Worm (Caenorhabditis elegans) whole organism, L4 larva: Measurements from ENCODE around the gene ahsa-1.

ENCODE experiments used
- D1046.2 ChIP-seq: fragments of 200-800 bp; sonication (Bioruptor generic); IDR thresholded peaks from 2 replicates; pipeline ENCODE4 v1.3.6; 2022; ENCODE audit warnings: missing genetic modification characterization, missing compliant biosample characterization
- F26F4.8 ChIP-seq: fragments of 200-800 bp; sonication (Bioruptor generic); conservative IDR thresholded peaks from 2 replicates; pipeline ENCODE4 v1.3.6; 2022; ENCODE audit warnings: missing genetic modification characterization, missing compliant biosample characterization
- F49E8.2 ChIP-seq: sonication (generic microtip); optimal IDR thresholded peaks from 2 replicates; lab custom pipeline; 2016; ENCODE audit warnings: missing compliant biosample characterization, mild to moderate bottlenecking, missing genetic modification characterization, borderline replicate concordance
- T26A8.4 ChIP-seq: fragments of 200-800 bp; sonication (Bioruptor generic); IDR thresholded peaks from 2 replicates; pipeline ENCODE4 v1.3.6; 2022; ENCODE audit warnings: missing genetic modification characterization, missing compliant biosample characterization
- Y48G9A.11 ChIP-seq: fragments of 200-800 bp; sonication (Bioruptor generic); IDR thresholded peaks from 2 replicates; pipeline ENCODE4 v1.3.6; 2022; ENCODE audit warnings: missing genetic modification reagents, missing genetic modification characterization, missing compliant biosample characterization
- Y75B8A.6 ChIP-seq: fragments of 200-800 bp; sonication (Bioruptor generic); IDR thresholded peaks from 2 replicates; pipeline ENCODE4 v1.3.6; 2022; ENCODE audit warnings: missing genetic modification reagents, missing genetic modification characterization, missing compliant biosample characterization
- aha-1 ChIP-seq: fragments of 150-350 bp; peaks from one replicate; lab custom pipeline; 2014; ENCODE audit warnings: missing biosample characterization, missing genetic modification characterization
- ama-1 ChIP-seq: fragments of 150-350 bp; optimal IDR thresholded peaks from 2 replicates; lab custom pipeline; 2014; ENCODE audit warnings: inconsistent platforms, mixed read lengths
- arid-1 ChIP-seq: fragments of 200-800 bp; sonication (Bioruptor generic); conservative IDR thresholded peaks from 2 replicates; pipeline ENCODE4 v1.3.6; 2022; ENCODE audit warnings: missing genetic modification reagents, missing genetic modification characterization, missing compliant biosample characterization
- ceh-32 ChIP-seq: sonication (generic microtip); optimal IDR thresholded peaks from 2 replicates; lab custom pipeline; 2016; ENCODE audit warnings: mild to moderate bottlenecking, missing genetic modification characterization, missing compliant biosample characterization; ENCODE audit not compliant: poor library complexity
- ceh-44 ChIP-seq: fragments of 200-800 bp; sonication (Bioruptor generic); IDR thresholded peaks from 2 replicates; pipeline ENCODE4 v1.3.6; 2022; ENCODE audit warnings: missing genetic modification reagents, missing genetic modification characterization, missing compliant biosample characterization
- ces-1 ChIP-seq: fragments of 150-350 bp; sonication (generic microtip); optimal IDR thresholded peaks from 4 replicates; lab custom pipeline; 2014; ENCODE audit warnings: missing biosample characterization, missing genetic modification reagents, missing genetic modification characterization
- ctbp-1 ChIP-seq: fragments of 200-800 bp; sonication (Bioruptor generic); IDR thresholded peaks from 2 replicates; pipeline ENCODE4 v1.3.6; 2022; ENCODE audit warnings: missing genetic modification reagents, missing genetic modification characterization, missing compliant biosample characterization
- daf-12 ChIP-seq: fragments of 150-350 bp; optimal IDR thresholded peaks from 2 replicates; lab custom pipeline; 2014; ENCODE audit warnings: missing biosample characterization, missing genetic modification reagents, missing genetic modification characterization
- daf-16 ChIP-seq, 3 experiments: sonication (generic microtip); optimal IDR thresholded peaks; 2 replicates each; lab custom pipeline; 2016 to 2017; ENCODE audit warnings: missing genetic modification characterization in 3 of 3, missing genetic modification reagents in 3 of 3, mild to moderate bottlenecking in 2 of 3, missing compliant biosample characterization in 2 of 3, missing biosample characterization in 1 of 3, moderate library complexity in 1 of 3
- daf-8 ChIP-seq: fragments of 200-800 bp; sonication (Bioruptor generic); IDR thresholded peaks from 2 replicates; pipeline ENCODE4 v1.3.6; 2022; ENCODE audit warnings: missing genetic modification characterization, missing compliant biosample characterization
- dmd-6 ChIP-seq: fragments of 200-800 bp; sonication (Bioruptor generic); IDR thresholded peaks from 2 replicates; pipeline ENCODE4 v1.3.6; 2022; ENCODE audit warnings: missing genetic modification reagents, missing genetic modification characterization, missing compliant biosample characterization
- dmd-9 ChIP-seq: fragments of 200-800 bp; sonication (Bioruptor generic); IDR thresholded peaks from 2 replicates; pipeline ENCODE4 v1.3.6; 2022; ENCODE audit warnings: missing genetic modification reagents, missing genetic modification characterization, missing compliant biosample characterization
- duxl-1 ChIP-seq: sonication (generic microtip); optimal IDR thresholded peaks from 2 replicates; lab custom pipeline; 2016; ENCODE audit warnings: mild to moderate bottlenecking, missing genetic modification characterization, moderate library complexity, missing compliant biosample characterization; ENCODE audit not compliant: poor library complexity
- dve-1 ChIP-seq: sonication (generic microtip); optimal IDR thresholded peaks from 2 replicates; lab custom pipeline; 2017; ENCODE audit warnings: antibody characterized with exemption, mild to moderate bottlenecking, missing genetic modification characterization, missing compliant biosample characterization; ENCODE audit not compliant: insufficient read depth
- egl-43 ChIP-seq: fragments of 200-800 bp; sonication (Bioruptor generic); IDR thresholded peaks from 2 replicates; pipeline ENCODE4 v1.3.6; 2022; ENCODE audit warnings: missing genetic modification reagents, missing genetic modification characterization, missing compliant biosample characterization
- hlh-30 ChIP-seq: sonication (generic microtip); optimal IDR thresholded peaks from 2 replicates; lab custom pipeline; 2017; ENCODE audit warnings: antibody characterized with exemption, mild to moderate bottlenecking, missing genetic modification characterization, missing compliant biosample characterization; ENCODE audit not compliant: insufficient read depth
- hmg-1.1 ChIP-seq: fragments of 200-800 bp; sonication (Bioruptor generic); IDR thresholded peaks from 2 replicates; pipeline ENCODE4 v1.3.6; 2022; ENCODE audit warnings: missing genetic modification reagents, missing genetic modification characterization, missing compliant biosample characterization
- lin-1 ChIP-seq: fragments of 200-800 bp; sonication (Bioruptor generic); IDR thresholded peaks from 2 replicates; pipeline ENCODE4 v1.3.6; 2022; ENCODE audit warnings: missing genetic modification reagents, missing genetic modification characterization, missing compliant biosample characterization
- lin-13 ChIP-seq: fragments of 150-350 bp; optimal IDR thresholded peaks from 2 replicates; lab custom pipeline; 2014; ENCODE audit warnings: missing biosample characterization, missing genetic modification reagents, missing genetic modification characterization
- lin-38 ChIP-seq: fragments of 200-800 bp; sonication (Bioruptor generic); IDR thresholded peaks from 2 replicates; pipeline ENCODE4 v1.3.6; 2022; ENCODE audit warnings: missing genetic modification reagents, missing genetic modification characterization, missing compliant biosample characterization
- madf-9 ChIP-seq: fragments of 200-800 bp; sonication (Bioruptor generic); conservative IDR thresholded peaks from 2 replicates; pipeline ENCODE4 v1.3.6; 2022; ENCODE audit warnings: missing genetic modification reagents, missing genetic modification characterization, missing compliant biosample characterization
- mdl-1 ChIP-seq, 2 experiments: fragments of 150-350 bp in 1 of 2; sonication (generic microtip) in 1 of 2; optimal IDR thresholded peaks; 2 replicates each; lab custom pipeline; 2014 to 2017; ENCODE audit warnings: missing biosample characterization in 2 of 2, missing genetic modification characterization in 2 of 2
- mdt-29 ChIP-seq: fragments of 200-800 bp; sonication (Bioruptor generic); IDR thresholded peaks from 2 replicates; pipeline ENCODE4 v1.3.6; 2022; ENCODE audit warnings: missing genetic modification reagents, missing genetic modification characterization, missing compliant biosample characterization
- mes-2 ChIP-seq: sonication (generic microtip); optimal IDR thresholded peaks from 2 replicates; lab custom pipeline; 2016; ENCODE audit warnings: missing genotype, mild to moderate bottlenecking, missing genetic modification characterization, missing compliant biosample characterization; ENCODE audit not compliant: poor library complexity, severe bottlenecking
- nhr-237 ChIP-seq: sonication (generic microtip); optimal IDR thresholded peaks from 2 replicates; lab custom pipeline; 2017; ENCODE audit warnings: missing biosample characterization, missing genetic modification characterization
- nhr-25 ChIP-seq: sonication (generic microtip); optimal IDR thresholded peaks from 2 replicates; lab custom pipeline; 2017; ENCODE audit warnings: missing genetic modification characterization, mild to moderate bottlenecking, missing compliant biosample characterization, antibody characterized with exemption, moderate library complexity, borderline replicate concordance; ENCODE audit not compliant: insufficient read depth
- nhr-41 ChIP-seq: fragments of 200-800 bp; sonication (Bioruptor generic); IDR thresholded peaks from 2 replicates; pipeline ENCODE4 v1.3.6; 2022; ENCODE audit warnings: missing genetic modification reagents, missing genetic modification characterization, missing compliant biosample characterization
- nhr-6 ChIP-seq: fragments of 150-350 bp; optimal IDR thresholded peaks from 2 replicates; lab custom pipeline; 2014; ENCODE audit warnings: missing biosample characterization, missing genetic modification characterization
- nhr-76 ChIP-seq: fragments of 150-350 bp; optimal IDR thresholded peaks from 2 replicates; lab custom pipeline; 2014; ENCODE audit warnings: missing biosample characterization, missing genetic modification characterization
- pha-4 ChIP-seq, 2 experiments: fragments of 150-350 bp in 1 of 2; fragments of 200-800 bp in 1 of 2; sonication (Bioruptor generic) in 1 of 2; IDR thresholded peaks in 1 of 2; optimal IDR thresholded peaks in 1 of 2; 2 replicates each; pipeline versions ENCODE4 v1.3.6 to Lab custom; 2014 to 2022; ENCODE audit warnings: missing genetic modification characterization in 2 of 2, missing genetic modification reagents in 2 of 2, missing biosample characterization in 1 of 2, missing compliant biosample characterization in 1 of 2
- spr-3 ChIP-seq: fragments of 200-800 bp; sonication (Bioruptor generic); optimal IDR thresholded peaks from 2 replicates; lab custom pipeline; 2018; ENCODE audit warnings: mild to moderate bottlenecking, missing genetic modification characterization, missing compliant biosample characterization
- tag-97 ChIP-seq: fragments of 200-800 bp; sonication (Bioruptor generic); IDR thresholded peaks from 2 replicates; pipeline ENCODE4 v1.3.6; 2022; ENCODE audit warnings: missing genetic modification characterization, missing compliant biosample characterization
- unc-130 ChIP-seq: sonication (generic microtip); optimal IDR thresholded peaks from 2 replicates; lab custom pipeline; 2016; ENCODE audit warnings: missing genetic modification reagents, missing genetic modification characterization, missing compliant biosample characterization
- zag-1 ChIP-seq: fragments of 150-350 bp; optimal IDR thresholded peaks from 2 replicates; lab custom pipeline; 2014; ENCODE audit warnings: missing biosample characterization, missing genetic modification characterization
- zip-2 ChIP-seq: fragments of 150-350 bp; optimal IDR thresholded peaks from 2 replicates; lab custom pipeline; 2014; ENCODE audit warnings: missing biosample characterization, missing genetic modification characterization

Gene ahsa-1

DNA sequence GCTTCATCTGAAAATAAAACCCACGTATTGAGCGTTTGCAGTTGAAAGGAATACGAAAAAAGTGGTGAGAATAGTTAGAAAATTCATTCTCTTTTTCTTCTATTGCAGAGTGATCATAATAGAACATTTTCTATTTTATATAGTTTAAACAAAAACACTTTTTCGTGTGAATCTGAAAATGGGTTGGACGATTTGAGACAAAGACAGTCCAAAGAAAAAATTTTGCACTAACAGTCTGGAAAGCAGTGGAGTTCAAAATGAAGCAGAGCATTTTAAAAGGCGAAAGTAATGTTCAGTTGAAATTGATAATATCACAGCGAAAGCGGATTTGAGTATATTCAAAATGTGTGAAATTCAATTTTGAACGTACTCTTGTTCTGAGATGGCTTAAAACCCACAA, 3.4 kb upstream of the ahsa-1 start, which contains the start of gene C01G10.18:
TSS of gene C01G10.18 (minus strand) at position 101 of the 400 bp plus-strand sequence.
- TF ChIP-seq daf-12 (tag; lab: Kevin White, UChicago) (no peak), mdt-29 (GFP tag; lab: Robert Waterston, UW) (no peak), spr-3 (GFP tag; lab: Kevin White, UChicago) (no peak), aha-1 (tag; lab: Kevin White, UChicago) (no peak), ceh-44 (no peak), pha-4 (GFP tag; IDR thresholded peaks at IDR 0.05; lab: Robert Waterston, UW) (no peak), pha-4 (tag; optimal IDR thresholded peaks at IDR 0.05; lab: Kevin White, UChicago) (no peak), ctbp-1 (GFP tag; lab: Robert Waterston, UW) (no peak)

- no peak for TF ChIP-seq ceh-32 (tag; lab: Kevin White, UChicago)
- TF ChIP-seq tag-97, result no peak
- TF ChIP-seq madf-9 (GFP tag; lab: Robert Waterston, UW), result no peak
- no peak for TF ChIP-seq zip-2 (tag; lab: Kevin White, UChicago)
- no peak for TF ChIP-seq nhr-41 (GFP tag; lab: Robert Waterston, UW)
- TF ChIP-seq spr-3 (GFP tag; lab: Kevin White, UChicago), result no peak
- no peak for TF ChIP-seq daf-8 (GFP tag; lab: Robert Waterston, UW)
- no peak for TF ChIP-seq zag-1 (tag; lab: Kevin White, UChicago)
- no peak for TF ChIP-seq nhr-76 (tag; lab: Kevin White, UChicago)
- TF ChIP-seq D1046.2 (GFP tag; lab: Robert Waterston, UW), result no peak
- TF ChIP-seq, all 104 proteins: peak for 0
These were observed 2.1 kb upstream of the ahsa-1 start, which contains the start of the genes C01G10.15 and C01G10.6 for ce11 chrV:15087207-15087706. Gene C01G10.15 (minus strand): TSS chrV:15087307. Gene C01G10.6 (plus strand): TSS chrV:15087656.

- TF ChIP-seq Y75B8A.6, result 0 out of 2 replicates have a peak, but pooled peaks have one; percentile 21
- no peak for TF ChIP-seq nhr-237 (tag; lab: Kevin White, UChicago)
- TF ChIP-seq Y48G9A.11, result peak; percentile 58; the same call in 1 of the 2 replicates
- peak; percentile 14; the same call in 1 of the 2 replicates for TF ChIP-seq T26A8.4 (GFP tag; lab: Robert Waterston, UW)
- TF ChIP-seq duxl-1, result peak; percentile 44
- 0 out of 2 replicates have a peak, but pooled peaks have one; percentile 30 for TF ChIP-seq arid-1
- TF ChIP-seq ces-1 (GFP tag; lab: Kevin White, UChicago), result no peak
- TF ChIP-seq ama-1 (lab: Kevin White, UChicago), result peak; percentile 70
- no peak for TF ChIP-seq hmg-1.1 (GFP tag; lab: Robert Waterston, UW)
- peak; percentile 35 for TF ChIP-seq lin-13
- peak; percentile 66 for TF ChIP-seq lin-38
- peak; percentile 10 for TF ChIP-seq dve-1 (tag; lab: Kevin White, UChicago)
- peak; percentile 32 for TF ChIP-seq F49E8.2 (tag; lab: Kevin White, UChicago)
- TF ChIP-seq egl-43, result peak; percentile 47; the same call in 1 of the 2 replicates
- TF ChIP-seq dmd-9, result no peak
- TF ChIP-seq pha-4 (GFP tag; IDR thresholded peaks at IDR 0.05; lab: Robert Waterston, UW), result peak; percentile 47; the same call in 1 of the 2 replicates
- TF ChIP-seq pha-4 (tag; optimal IDR thresholded peaks at IDR 0.05; lab: Kevin White, UChicago), result no peak
- TF ChIP-seq nhr-6 (tag; lab: Kevin White, UChicago), result peak; percentile 48
- no peak for TF ChIP-seq daf-16 (GFP tag; optimal IDR thresholded peaks at IDR 0.05; lab: Kevin White, UChicago)
- TF ChIP-seq daf-16 (tag; optimal IDR thresholded peaks at IDR 0.05; lab: Kevin White, UChicago), result peak; percentile 25
- TF ChIP-seq aha-1 (tag; lab: Kevin White, UChicago), result peak; percentile 18
These were observed 1.5 kb downstream of the ahsa-1 start for ce11 chrV:15083659-15084058.

DNA sequence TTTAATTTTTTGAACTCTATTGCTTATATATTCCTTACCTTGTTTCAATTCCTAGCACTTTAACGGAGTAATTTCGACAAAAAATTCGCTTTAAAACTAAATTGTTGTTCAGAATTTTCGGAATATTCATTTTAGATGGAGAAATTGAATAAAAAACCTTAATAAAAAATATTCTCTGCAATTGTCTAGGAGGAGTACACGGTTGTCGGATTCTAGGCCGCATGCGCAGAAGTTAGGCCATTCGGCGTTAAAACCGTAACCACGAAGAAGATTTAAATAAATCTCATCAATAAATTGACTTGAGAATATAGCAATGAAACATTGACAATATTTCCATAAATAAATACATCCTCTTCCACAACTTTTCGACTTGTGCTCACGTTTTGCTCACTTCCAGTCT, 2.9 kb downstream of the ahsa-1 start, which contains the start of the genes C01G10.10 and C01G10.9:
TSS of gene C01G10.10 (minus strand) at position 151 of the 400 bp plus-strand sequence.
TSS of gene C01G10.9 (plus strand) at position 240 of the 400 bp plus-strand sequence.
- TF ChIP-seq lin-1 (GFP tag; lab: Robert Waterston, UW) (no peak), unc-130 (GFP tag; lab: Kevin White, UChicago) (peak; percentile 89), mdl-1 (tag; optimal IDR thresholded peaks at IDR 0.05; lab: Kevin White, UChicago) (no peak), Y48G9A.11 (no peak), zip-2 (tag; lab: Kevin White, UChicago) (no peak), dve-1 (tag; lab: Kevin White, UChicago) (peak; percentile 39), nhr-25 (tag; lab: Kevin White, UChicago) (no peak), F49E8.2 (tag; lab: Kevin White, UChicago) (peak; percentile 1), duxl-1 (peak; percentile 71), hlh-30 (peak; percentile 3), nhr-41 (GFP tag; lab: Robert Waterston, UW) (no peak), mes-2 (tag; lab: Kevin White, UChicago) (peak; percentile 98), daf-16 (GFP tag; optimal IDR thresholded peaks at IDR 0.05; lab: Kevin White, UChicago) (peak in 1 of 2 experiments; percentile 7), daf-16 (tag; optimal IDR thresholded peaks at IDR 0.05; lab: Kevin White, UChicago) (peak; percentile 19), spr-3 (GFP tag; lab: Kevin White, UChicago) (no peak), dmd-6 (peak; percentile 64), F26F4.8 (no peak)
